Fruit fly (Drosophila melanogaster) whole organism, embryonic: ENCODE data around the gene MBD-R2.

Experiments used
- BEAF-32 ChIP-seq: fragments of 200-800 bp; sonication (Bioruptor generic); optimal IDR thresholded peaks from 3 replicates; lab custom pipeline; 2017; ENCODE audit warnings: missing biosample characterization, missing genetic modification characterization, mild to moderate bottlenecking, moderate library complexity, missing genetic modification reagents
- Bdp1 ChIP-seq: fragments of 200-800 bp; sonication (Bioruptor generic); optimal IDR thresholded peaks from 3 replicates; lab custom pipeline; 2016; ENCODE audit warnings: missing biosample characterization, missing genetic modification characterization
- CG10267 ChIP-seq: fragments of 200-800 bp; sonication (Bioruptor generic); optimal IDR thresholded peaks from 2 replicates; lab custom pipeline; 2018; ENCODE audit warnings: missing biosample characterization, mild to moderate bottlenecking, missing genetic modification characterization, moderate library complexity
- CG12659 ChIP-seq: fragments of 200-800 bp; sonication (Bioruptor generic); optimal IDR thresholded peaks from 3 replicates; lab custom pipeline; 2017; ENCODE audit warnings: mild to moderate bottlenecking, missing biosample characterization, missing genetic modification reagents, missing genetic modification characterization
- CG13287 ChIP-seq: fragments of 200-800 bp; sonication (Bioruptor generic); IDR thresholded peaks from 2 replicates; pipeline ENCODE4 v1.3.6; 2022; ENCODE audit warnings: missing biosample characterization, missing genetic modification characterization; ENCODE audit not compliant: partially characterized antibody
- CG13424 ChIP-seq: fragments of 200-800 bp; sonication (Bioruptor generic); optimal IDR thresholded peaks from 2 replicates; lab custom pipeline; 2019; ENCODE audit warnings: missing biosample characterization, mild to moderate bottlenecking, missing genetic modification characterization, moderate library complexity
- CG17186 ChIP-seq: fragments of 200-800 bp; sonication (Bioruptor generic); optimal IDR thresholded peaks from 3 replicates; lab custom pipeline; 2017; ENCODE audit warnings: missing biosample characterization, missing genetic modification reagents, missing genetic modification characterization
- CG17328 ChIP-seq: fragments of 200-800 bp; sonication (Bioruptor generic); IDR thresholded peaks from 2 replicates; pipeline ENCODE4 v1.3.6; 2022; ENCODE audit warnings: missing biosample characterization, missing genetic modification characterization
- CG2712 ChIP-seq: fragments of 200-800 bp; optimal IDR thresholded peaks from 3 replicates; lab custom pipeline; 2019; ENCODE audit warnings: missing biosample characterization, mild to moderate bottlenecking, missing genetic modification characterization, moderate library complexity
- CG31365 ChIP-seq: fragments of 200-800 bp; sonication (Bioruptor generic); optimal IDR thresholded peaks from 2 replicates; lab custom pipeline; 2018; ENCODE audit warnings: missing biosample characterization, mild to moderate bottlenecking, missing genetic modification characterization
- CG3163 ChIP-seq: fragments of 200-800 bp; sonication (Bioruptor generic); optimal IDR thresholded peaks from 3 replicates; lab custom pipeline; 2016; ENCODE audit warnings: missing biosample characterization, missing genetic modification characterization
- CG4617 ChIP-seq: fragments of 200-800 bp; sonication (Bioruptor generic); optimal IDR thresholded peaks from 3 replicates; lab custom pipeline; 2016; ENCODE audit warnings: missing biosample characterization, missing genetic modification characterization, borderline replicate concordance
- CG6791 ChIP-seq: fragments of 200-800 bp; sonication (Bioruptor generic); IDR thresholded peaks from 3 replicates; pipeline ENCODE4 v1.3.6; 2022; ENCODE audit warnings: missing biosample characterization, missing genetic modification characterization; ENCODE audit not compliant: partially characterized antibody
- CTCF ChIP-seq: fragments of 200-800 bp; sonication (Bioruptor generic); optimal IDR thresholded peaks from 2 replicates; lab custom pipeline; 2017; ENCODE audit warnings: missing biosample characterization, mild to moderate bottlenecking, missing genetic modification characterization, moderate library complexity
- CoRest ChIP-seq: fragments of 200-800 bp; sonication (Bioruptor generic); optimal IDR thresholded peaks from 3 replicates; lab custom pipeline; 2018; ENCODE audit warnings: missing biosample characterization, mild to moderate bottlenecking, missing genetic modification characterization, moderate library complexity
- Doc3 ChIP-seq: fragments of 200-800 bp; sonication (Bioruptor generic); IDR thresholded peaks from 3 replicates; pipeline ENCODE4 v1.3.6; 2022; ENCODE audit warnings: missing biosample characterization, missing genetic modification characterization; ENCODE audit not compliant: partially characterized antibody
- E2f1 ChIP-seq: fragments of 200-800 bp; sonication (Bioruptor generic); IDR thresholded peaks from 2 replicates; pipeline ENCODE4 v1.3.6; 2022; ENCODE audit warnings: missing biosample characterization, missing genetic modification characterization
- Fer1 ChIP-seq: fragments of 200-800 bp; sonication (Bioruptor generic); optimal IDR thresholded peaks from 2 replicates; lab custom pipeline; 2017; ENCODE audit warnings: missing biosample characterization, mild to moderate bottlenecking, missing genetic modification characterization
- HLH4C ChIP-seq: fragments of 200-800 bp; sonication (Bioruptor generic); IDR thresholded peaks from 3 replicates; pipeline ENCODE4 v1.3.6; 2022; ENCODE audit warnings: missing biosample characterization, missing genetic modification characterization; ENCODE audit not compliant: partially characterized antibody
- MBD-R2 ChIP-seq: fragments of 200-800 bp; sonication (Bioruptor generic); IDR thresholded peaks from 2 replicates; pipeline ENCODE4 v1.3.6; 2022; ENCODE audit warnings: missing biosample characterization, missing genetic modification characterization
- Myb ChIP-seq: fragments of 200-800 bp; sonication (Bioruptor generic); optimal IDR thresholded peaks from 2 replicates; lab custom pipeline; 2016; ENCODE audit warnings: missing biosample characterization, missing genetic modification characterization
- Nf-YC ChIP-seq: fragments of 200-800 bp; optimal IDR thresholded peaks from 3 replicates; lab custom pipeline; 2019; ENCODE audit warnings: missing biosample characterization, mild to moderate bottlenecking, missing genetic modification characterization, moderate library complexity
- Opbp ChIP-seq: fragments of 200-800 bp; sonication (Bioruptor generic); IDR thresholded peaks from 3 replicates; pipeline ENCODE4 v1.3.6; 2022; ENCODE audit warnings: missing biosample characterization, missing genetic modification characterization; ENCODE audit not compliant: partially characterized antibody
- PHDP ChIP-seq: fragments of 200-800 bp; sonication (Bioruptor generic); optimal IDR thresholded peaks from 3 replicates; lab custom pipeline; 2018; ENCODE audit warnings: missing biosample characterization, mild to moderate bottlenecking, missing genetic modification characterization, moderate library complexity
- amos ChIP-seq: fragments of 200-800 bp; sonication (Bioruptor generic); IDR thresholded peaks from 2 replicates; pipeline ENCODE4 v1.3.6; 2022; ENCODE audit warnings: missing biosample characterization, missing genetic modification characterization; ENCODE audit not compliant: partially characterized antibody
- ci ChIP-seq: fragments of 200-800 bp; sonication (Bioruptor generic); IDR thresholded peaks from 3 replicates; pipeline ENCODE4 v1.3.6; 2022; ENCODE audit warnings: missing biosample characterization, missing genetic modification characterization
- crol ChIP-seq: fragments of 200-800 bp; sonication (Bioruptor generic); IDR thresholded peaks from 2 replicates; pipeline ENCODE4 v1.3.6; 2022; ENCODE audit warnings: missing biosample characterization, missing genetic modification characterization
- crp ChIP-seq, 2 experiments: fragments of 200-800 bp; sonication (Bioruptor generic); optimal IDR thresholded peaks; 2 replicates in 1 of 2; 3 replicates in 1 of 2; lab custom pipeline; 2017; ENCODE audit warnings: missing biosample characterization in 2 of 2, missing genetic modification characterization in 2 of 2, mild to moderate bottlenecking in 1 of 2, moderate library complexity in 1 of 2
- dimm ChIP-seq: fragments of 200-800 bp; sonication (Bioruptor generic); IDR thresholded peaks from 2 replicates; pipeline ENCODE4 v1.3.6; 2022; ENCODE audit warnings: missing biosample characterization, missing genetic modification characterization
- fru ChIP-seq: fragments of >200 bp; optimal IDR thresholded peaks from 2 replicates; lab custom pipeline; 2017
- gcm ChIP-seq: fragments of 200-800 bp; sonication (Bioruptor generic); optimal IDR thresholded peaks from 2 replicates; lab custom pipeline; 2019; ENCODE audit warnings: missing biosample characterization, mild to moderate bottlenecking, missing genetic modification characterization, moderate library complexity
- gem ChIP-seq: fragments of 200-800 bp; sonication (Bioruptor generic); optimal IDR thresholded peaks from 2 replicates; lab custom pipeline; 2019; ENCODE audit warnings: missing biosample characterization, mild to moderate bottlenecking, missing genetic modification characterization, moderate library complexity
- gfzf ChIP-seq: fragments of 200-800 bp; sonication (Bioruptor generic); optimal IDR thresholded peaks from 2 replicates; lab custom pipeline; 2016; ENCODE audit warnings: missing biosample characterization, mild to moderate bottlenecking, missing genetic modification characterization, moderate library complexity
- hbn ChIP-seq: fragments of 200-800 bp; sonication (Bioruptor generic); IDR thresholded peaks from 2 replicates; pipeline ENCODE4 v1.3.6; 2022; ENCODE audit warnings: missing biosample characterization, missing genetic modification characterization; ENCODE audit not compliant: partially characterized antibody
- kni ChIP-seq: fragments of 200-800 bp; sonication (Bioruptor generic); optimal IDR thresholded peaks from 3 replicates; lab custom pipeline; 2017; ENCODE audit warnings: mild to moderate bottlenecking, missing biosample characterization, missing genetic modification reagents, missing genetic modification characterization
- knrl ChIP-seq: fragments of 200-800 bp; sonication (Bioruptor generic); IDR thresholded peaks from 3 replicates; pipeline ENCODE4 v1.3.6; 2022; ENCODE audit warnings: missing biosample characterization, missing genetic modification characterization; ENCODE audit not compliant: partially characterized antibody
- lbe ChIP-seq: fragments of 200-800 bp; sonication (Bioruptor generic); optimal IDR thresholded peaks from 2 replicates; lab custom pipeline; 2016; ENCODE audit warnings: missing biosample characterization, mild to moderate bottlenecking, missing genetic modification characterization
- lilli ChIP-seq: fragments of 200-800 bp; sonication (Bioruptor generic); optimal IDR thresholded peaks from 3 replicates; lab custom pipeline; 2016; ENCODE audit warnings: missing biosample characterization, missing genetic modification characterization
- mld ChIP-seq: fragments of 200-800 bp; sonication (Bioruptor generic); IDR thresholded peaks from 3 replicates; pipeline ENCODE4 v1.3.6; 2022; ENCODE audit warnings: missing biosample characterization, missing genetic modification characterization; ENCODE audit not compliant: partially characterized antibody
- otp ChIP-seq: fragments of 200-800 bp; sonication (Bioruptor generic); IDR thresholded peaks from 3 replicates; pipeline ENCODE4, ENCODE4 v1.3.6; 2022; ENCODE audit warnings: missing biosample characterization, missing genetic modification characterization
- phol ChIP-seq: fragments of 200-800 bp; sonication (Bioruptor generic); optimal IDR thresholded peaks from 3 replicates; lab custom pipeline; 2018; ENCODE audit warnings: missing biosample characterization, mild to moderate bottlenecking, missing genetic modification characterization, moderate library complexity
- psq ChIP-seq: fragments of 200-800 bp; sonication (Bioruptor generic); optimal IDR thresholded peaks from 2 replicates; lab custom pipeline; 2017; ENCODE audit warnings: missing biosample characterization, missing genetic modification characterization
- pzg ChIP-seq: fragments of 200-800 bp; sonication (Bioruptor generic); optimal IDR thresholded peaks from 3 replicates; lab custom pipeline; 2018; ENCODE audit warnings: missing biosample characterization, mild to moderate bottlenecking, missing genetic modification characterization, moderate library complexity
- schlank ChIP-seq: fragments of 200-800 bp; sonication (Bioruptor generic); optimal IDR thresholded peaks from 2 replicates; lab custom pipeline; 2018; ENCODE audit warnings: missing biosample characterization, mild to moderate bottlenecking, missing genetic modification characterization
- sima ChIP-seq: fragments of 200-800 bp; sonication (Bioruptor generic); optimal IDR thresholded peaks from 2 replicates; lab custom pipeline; 2016; ENCODE audit warnings: missing biosample characterization, missing genetic modification characterization
- sna ChIP-seq: fragments of 200-800 bp; sonication (Bioruptor generic); IDR thresholded peaks from 2 replicates; pipeline ENCODE4 v1.3.6; 2022; ENCODE audit warnings: missing biosample characterization, missing genetic modification characterization; ENCODE audit not compliant: partially characterized antibody
- stc ChIP-seq: fragments of 200-800 bp; sonication (Bioruptor generic); IDR thresholded peaks from 2 replicates; pipeline ENCODE4 v1.3.6; 2022; ENCODE audit warnings: missing biosample characterization, missing genetic modification characterization
- stwl ChIP-seq: fragments of 200-800 bp; sonication (Bioruptor generic); optimal IDR thresholded peaks from 3 replicates; lab custom pipeline; 2018; ENCODE audit warnings: missing biosample characterization, mild to moderate bottlenecking, missing genetic modification characterization, moderate library complexity
- tap ChIP-seq: fragments of 200-800 bp; optimal IDR thresholded peaks from 3 replicates; lab custom pipeline; 2019; ENCODE audit warnings: missing biosample characterization, mild to moderate bottlenecking, missing genetic modification characterization, moderate library complexity

MBD-R2 gene

dm6 chr3R:12356044-12356443 lies at the start of gene MBD-R2:
MBD-R2 (minus strand) TSS chr3R:12356265.
- TF ChIP-seq sna, result peak; percentile 42; the same call in 1 of the 2 replicates
- peak; percentile 1 for TF ChIP-seq gcm (GFP tag; lab: Kevin White, UChicago)
- TF ChIP-seq fru (lab: Kevin White, UChicago), result no peak
- TF ChIP-seq knrl (GFP tag; lab: Robert Waterston, UW), result peak; percentile 78
- peak; percentile 75 for TF ChIP-seq amos
- TF ChIP-seq gem (tag; lab: Kevin White, UChicago), result peak; percentile 22
- TF ChIP-seq PHDP (tag; lab: Kevin White, UChicago), result peak; percentile 11
- TF ChIP-seq CG10267 (tag; lab: Kevin White, UChicago), result peak; percentile 41
- TF ChIP-seq gfzf, result peak; percentile 74
- no peak for TF ChIP-seq otp
- TF ChIP-seq CG17328 (GFP tag; lab: Robert Waterston, UW), result 0 out of 2 replicates have a peak, but pooled peaks have one; percentile 27
- TF ChIP-seq mld, result 0 out of 3 replicates have a peak, but pooled peaks have one; percentile 48
- TF ChIP-seq CG6791 (GFP tag; lab: Robert Waterston, UW), result 0 out of 3 replicates have a peak, but pooled peaks have one; percentile 34
- TF ChIP-seq CG13287 (GFP tag; lab: Robert Waterston, UW), result peak; percentile 84
- TF ChIP-seq tap, result no peak
- TF ChIP-seq Doc3, result peak; percentile 56; the same call in 2 of the 3 replicates
- no peak for TF ChIP-seq crp (GFP tag; optimal IDR thresholded peaks at IDR 0.05; lab: Kevin White, UChicago)
- peak; percentile 52 for TF ChIP-seq CTCF (GFP tag; lab: Kevin White, UChicago)
- peak; percentile 51 for TF ChIP-seq CG17186 (GFP tag; lab: Kevin White, UChicago)
- peak; percentile 37; the same call in 2 of the 3 replicates for TF ChIP-seq HLH4C (GFP tag; lab: Robert Waterston, UW)
- TF ChIP-seq CG3163, result no peak
- TF ChIP-seq pzg, result peak; percentile 67
- TF ChIP-seq Opbp (GFP tag; lab: Robert Waterston, UW), result peak; percentile 80; the same call in 2 of the 3 replicates
- TF ChIP-seq crol, result peak; percentile 89
- peak; percentile 71 for TF ChIP-seq hbn
- TF ChIP-seq MBD-R2, result peak; percentile 82
- peak; percentile 9 for TF ChIP-seq lbe (GFP tag; lab: Kevin White, UChicago)
- TF ChIP-seq sima, result no peak
- TF ChIP-seq schlank (tag; lab: Kevin White, UChicago), result no peak
- no peak for TF ChIP-seq psq
- TF ChIP-seq CoRest, result peak; percentile 19
- no peak for TF ChIP-seq kni (GFP tag; lab: Kevin White, UChicago)
- TF ChIP-seq CG2712 (tag; lab: Kevin White, UChicago), result peak; percentile 38
- peak; percentile 65 for TF ChIP-seq stwl (tag; lab: Kevin White, UChicago)
- no peak for TF ChIP-seq Fer1 (GFP tag; lab: Kevin White, UChicago)
- peak; percentile 24 for TF ChIP-seq Nf-YC
- peak; percentile 20 for TF ChIP-seq phol
- TF ChIP-seq CG31365 (tag; lab: Kevin White, UChicago), result no peak
- TF ChIP-seq BEAF-32, result peak; percentile 82
- TF ChIP-seq CG12659 (GFP tag; lab: Kevin White, UChicago), result peak; percentile 62
- peak; percentile 16 for TF ChIP-seq CG13424
- no peak for TF ChIP-seq lilli (GFP tag; lab: Kevin White, UChicago)
- peak; percentile 65 for TF ChIP-seq Myb (GFP tag; lab: Kevin White, UChicago)
- no peak for TF ChIP-seq Bdp1 (GFP tag; lab: Kevin White, UChicago)
- TF ChIP-seq E2f1, result no peak
- 0 out of 3 replicates have a peak, but pooled peaks have one; percentile 33 for TF ChIP-seq ci (GFP tag; lab: Robert Waterston, UW)
- peak; percentile 94 for TF ChIP-seq CG4617
- TF ChIP-seq dimm (GFP tag; lab: Robert Waterston, UW), result no peak
- no peak for TF ChIP-seq stc (GFP tag; lab: Robert Waterston, UW)
